Worm (Caenorhabditis elegans): ENCODE data around the gene ssp-10.
"Not testable (repeated sequence)": the region's sequence is repeated elsewhere in the genome, so short reads cannot be mapped to it uniquely, and the experiment has no call there.

The ssp-10 gene

DNA sequence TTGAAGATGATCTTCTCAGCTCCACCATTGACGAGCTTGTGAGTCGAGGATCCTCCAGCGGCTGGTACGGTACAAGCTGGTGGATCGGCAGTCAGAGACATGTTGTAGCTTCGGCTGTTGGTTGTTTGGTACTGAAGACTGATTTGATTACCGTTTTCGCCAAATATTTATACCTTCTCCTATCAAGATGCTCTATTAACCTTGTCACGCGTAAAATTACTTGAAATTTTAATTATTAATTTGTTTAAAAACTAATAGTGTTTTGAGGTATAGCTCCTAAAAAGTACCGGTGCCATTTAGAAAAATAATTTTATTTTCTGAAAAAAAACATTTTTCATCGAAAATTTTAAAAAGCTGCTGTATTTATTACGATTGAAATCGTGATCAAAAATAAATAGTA lies at the start of gene ssp-10:
TSS of gene ssp-10 (minus strand) at position 101 of the 400 bp plus-strand sequence.
- no peak for TF ChIP-seq unc-62 (GFP tag; optimal IDR thresholded peaks at IDR 0.05)

ce11 chrIV:9899227-9899626 lies 48.4 kb upstream of the ssp-10 start:
- no peak for TF ChIP-seq unc-62 (GFP tag; optimal IDR thresholded peaks at IDR 0.05)

DNA sequence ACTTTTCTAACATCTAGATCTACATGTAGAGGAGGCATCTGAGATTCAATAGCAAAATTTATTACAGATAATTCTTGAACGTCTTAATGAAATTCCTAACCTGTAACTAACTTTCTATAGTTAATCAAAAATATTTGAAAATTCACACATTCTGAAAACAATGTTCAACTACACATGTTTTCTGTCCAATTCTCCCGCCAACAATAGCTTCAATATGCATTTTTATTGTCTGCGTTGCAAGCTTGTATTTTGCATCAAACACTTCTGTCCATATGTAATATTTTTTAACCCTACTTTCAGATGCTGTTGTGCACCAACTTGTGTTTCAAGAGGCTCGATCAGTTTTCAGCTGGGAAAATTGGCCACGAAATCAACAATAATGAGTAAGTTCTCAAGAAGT lies 47.9 kb upstream of the ssp-10 start, which contains the start of gene tbc-3:
TSS of gene tbc-3 (plus strand) at position 301 of the 400 bp plus-strand sequence.
- no peak for TF ChIP-seq unc-62 (GFP tag; optimal IDR thresholded peaks at IDR 0.05)

- TF ChIP-seq unc-62 (GFP tag; optimal IDR thresholded peaks at IDR 0.05) = no peak
Observed at ce11 chrIV:9895088-9895487, 44.3 kb upstream of the ssp-10 start, which contains the start of gene ssp-32. TSS of gene ssp-32 (plus strand) at chrIV:9895388.

DNA sequence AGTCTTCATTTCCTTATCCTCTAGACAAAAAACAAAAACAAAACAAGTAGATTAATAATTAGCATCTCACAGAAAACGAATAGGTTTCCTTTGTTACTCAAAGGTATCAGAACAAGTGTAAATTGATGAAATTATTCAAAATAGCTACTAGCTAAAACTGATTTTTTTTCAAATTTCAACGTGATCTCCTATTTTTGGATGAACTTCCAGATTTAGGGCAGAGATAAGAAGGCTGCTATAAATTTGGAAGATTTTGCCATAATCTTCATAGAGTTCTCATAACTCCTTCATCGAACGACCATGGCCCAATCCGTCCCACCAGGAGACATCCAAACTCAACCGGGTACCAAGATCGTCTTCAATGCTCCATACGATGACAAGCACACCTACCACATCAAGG lies 43.5 kb upstream of the ssp-10 start, which contains the start of gene msp-77:
TSS of gene msp-77 (plus strand) at position 301 of the 400 bp plus-strand sequence.
- not testable (repeated sequence) for TF ChIP-seq unc-62 (GFP tag; optimal IDR thresholded peaks at IDR 0.05)

DNA sequence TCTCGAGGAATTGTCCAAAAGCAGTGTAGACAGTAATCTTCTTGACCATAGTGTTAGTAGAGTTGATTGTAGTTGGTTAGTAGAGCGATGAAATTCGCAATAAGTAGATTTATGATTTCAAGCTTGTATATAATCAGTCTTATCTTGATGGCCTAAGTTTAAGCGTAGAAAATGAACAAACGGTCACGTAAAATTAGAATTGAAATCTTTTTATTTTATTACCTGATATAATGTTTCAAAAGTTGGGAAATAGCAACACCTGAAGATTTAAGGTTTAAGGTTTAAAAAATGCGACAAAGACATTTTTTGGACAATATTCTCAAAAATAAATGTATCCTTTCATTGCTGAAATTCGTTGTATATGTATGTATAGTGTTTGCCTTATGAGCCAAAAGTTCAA lies 42.8 kb upstream of the ssp-10 start, which contains the start of gene sss-1:
TSS of gene sss-1 (minus strand) at position 101 of the 400 bp plus-strand sequence.
- TF ChIP-seq unc-62 (GFP tag; optimal IDR thresholded peaks at IDR 0.05) = not testable (repeated sequence)

- no peak for TF ChIP-seq unc-62 (GFP tag; optimal IDR thresholded peaks at IDR 0.05)
Observed at ce11 chrIV:9891938-9892337, 41.1 kb upstream of the ssp-10 start, which contains the start of gene F32B6.4. TSS of gene F32B6.4 (minus strand) at chrIV:9892038.

- no peak for TF ChIP-seq unc-62 (GFP tag; optimal IDR thresholded peaks at IDR 0.05)
Observed at ce11 chrIV:9889857-9890256, 39.0 kb upstream of the ssp-10 start, which contains the start of gene ttbk-3. TSS of gene ttbk-3 (minus strand) at chrIV:9889957.

- no peak for TF ChIP-seq unc-62 (GFP tag; optimal IDR thresholded peaks at IDR 0.05)
Observed at ce11 chrIV:9884257-9884656, 33.4 kb upstream of the ssp-10 start, which contains the start of the genes prp-18 and mccc-1. TSS of gene prp-18 (minus strand) at chrIV:9884383. TSS of gene mccc-1 (plus strand) at chrIV:9884570.

DNA sequence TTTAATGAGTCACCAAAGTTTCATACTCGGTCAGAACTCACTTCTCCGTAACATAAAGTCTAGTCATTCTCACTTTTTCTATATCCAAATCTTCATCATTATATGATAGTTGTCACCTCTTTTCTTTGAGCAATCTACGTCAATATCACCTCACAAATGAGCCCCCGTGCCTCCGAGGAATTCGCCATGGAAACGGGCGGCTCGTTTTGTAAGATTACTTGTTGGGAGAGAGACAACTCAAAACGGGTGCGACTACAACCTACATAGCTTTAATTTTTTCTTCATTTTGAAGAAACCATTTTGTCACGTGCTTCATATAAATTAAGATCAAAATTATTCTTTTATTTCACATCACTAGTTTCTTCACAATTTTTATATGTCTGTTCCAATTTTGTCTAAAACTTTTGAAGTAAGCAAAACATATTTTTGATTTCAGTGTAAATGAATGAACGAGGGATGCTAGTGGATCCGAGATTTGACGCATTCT lies 28.1 kb upstream of the ssp-10 start, which contains the start of gene nhr-4:
TSS of gene nhr-4 (plus strand) at position 437 of the 487 bp plus-strand sequence.
- no peak for TF ChIP-seq unc-62 (GFP tag; optimal IDR thresholded peaks at IDR 0.05)

ce11 chrIV:9875646-9876045 lies 24.8 kb upstream of the ssp-10 start:
- no peak for TF ChIP-seq unc-62 (GFP tag; optimal IDR thresholded peaks at IDR 0.05)

- no peak for TF ChIP-seq unc-62 (GFP tag; optimal IDR thresholded peaks at IDR 0.05)
Observed at ce11 chrIV:9873837-9874236, 23.0 kb upstream of the ssp-10 start.

- no peak for TF ChIP-seq unc-62 (GFP tag; optimal IDR thresholded peaks at IDR 0.05)
Observed at ce11 chrIV:9872786-9873185, 22.0 kb upstream of the ssp-10 start.

- TF ChIP-seq unc-62 (GFP tag; optimal IDR thresholded peaks at IDR 0.05) = no peak
Observed at ce11 chrIV:9872210-9872609, 21.4 kb upstream of the ssp-10 start.

- TF ChIP-seq unc-62 (GFP tag; optimal IDR thresholded peaks at IDR 0.05) = no peak
Observed at ce11 chrIV:9869344-9869743, 18.5 kb upstream of the ssp-10 start.

ce11 chrIV:9867915-9868314 lies 17.1 kb upstream of the ssp-10 start:
- TF ChIP-seq unc-62 (GFP tag; optimal IDR thresholded peaks at IDR 0.05) = no peak

ce11 chrIV:9866865-9867264 lies 16.0 kb upstream of the ssp-10 start:
- TF ChIP-seq unc-62 (GFP tag; optimal IDR thresholded peaks at IDR 0.05) = no peak

DNA sequence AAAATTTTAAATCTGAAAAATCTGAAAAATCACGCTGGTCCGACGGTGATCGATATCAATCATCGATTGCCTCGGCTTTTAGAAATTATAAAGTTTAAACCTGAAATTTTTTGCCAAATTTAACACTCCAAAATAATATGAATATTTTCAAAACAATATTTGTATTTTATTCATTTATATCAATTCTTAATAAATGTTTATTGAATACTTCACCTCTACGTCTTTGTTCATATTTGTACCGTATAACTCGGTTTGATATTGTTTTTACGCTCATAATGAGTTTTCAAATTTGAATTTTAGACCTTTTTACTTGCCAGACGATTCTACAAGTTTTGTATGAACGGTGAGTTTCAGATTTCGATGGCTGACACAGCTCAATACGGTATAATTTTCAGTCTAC lies 13.9 kb upstream of the ssp-10 start, which contains the start of the genes K07F5.15 and K07F5.22:
TSS of gene K07F5.15 (plus strand) at position 301 of the 400 bp plus-strand sequence.
TSS of gene K07F5.22 (plus strand) at position 301 of the 400 bp plus-strand sequence.
- no peak for TF ChIP-seq unc-62 (GFP tag; optimal IDR thresholded peaks at IDR 0.05)

Measured in whole organism, dauer.